Fruit fly (Drosophila melanogaster): ENCODE data around the gene RpL17.

Gene RpL17

dm6 chrX:6719968-6720367, 24.1 kb downstream of the RpL17 start (continued):
- no peak for TF ChIP-seq hkb (optimal IDR thresholded peaks at IDR 0.05)
- TF ChIP-seq hkb (GFP tag; IDR thresholded peaks at IDR 0.05) = peak; percentile 56
- TF ChIP-seq bcd (GFP tag; optimal IDR thresholded peaks at IDR 0.05) = no peak
- TF ChIP-seq Dref (GFP tag; IDR thresholded peaks at IDR 0.05) = no peak
- no peak for TF ChIP-seq NK7.1 (GFP tag; optimal IDR thresholded peaks at IDR 0.05)
- no peak for TF ChIP-seq CG10267 (tag; optimal IDR thresholded peaks at IDR 0.05)
- peak; percentile 45 for TF ChIP-seq CG10543 (GFP tag; optimal IDR thresholded peaks at IDR 0.05)
- no peak for TF ChIP-seq Ptx1 (GFP tag; IDR thresholded peaks at IDR 0.05)
- no peak for TF ChIP-seq ewg (GFP tag; optimal IDR thresholded peaks at IDR 0.05)
- no peak for TF ChIP-seq Lhr (GFP tag; optimal IDR thresholded peaks at IDR 0.05)
- TF ChIP-seq sug (tag; optimal IDR thresholded peaks at IDR 0.05) = peak; percentile 8
- TF ChIP-seq wor (GFP tag; IDR thresholded peaks at IDR 0.05) = no peak
- no peak for TF ChIP-seq CG17328 (GFP tag; IDR thresholded peaks at IDR 0.05)
- no peak for TF ChIP-seq D (optimal IDR thresholded peaks at IDR 0.05)
- no peak for TF ChIP-seq D (GFP tag; optimal IDR thresholded peaks at IDR 0.05)
- TF ChIP-seq E2f1 (GFP tag; IDR thresholded peaks at IDR 0.05) = no peak
- no peak for TF ChIP-seq gcm2 (GFP tag; optimal IDR thresholded peaks at IDR 0.05)
- no peak for TF ChIP-seq gro (GFP tag; optimal IDR thresholded peaks at IDR 0.05)
- 0 out of 3 replicates have a peak, but pooled peaks have one; percentile 30 for TF ChIP-seq CG11695 (GFP tag; IDR thresholded peaks at IDR 0.05)
- TF ChIP-seq CG2129 (GFP tag; IDR thresholded peaks at IDR 0.05; ENCODE audit: partially characterized antibody) = no peak
- TF ChIP-seq CG17829 (tag; optimal IDR thresholded peaks at IDR 0.05) = no peak
- TF ChIP-seq btn (GFP tag; optimal IDR thresholded peaks at IDR 0.05) = no peak
- no peak for TF ChIP-seq vnd (GFP tag; IDR thresholded peaks at IDR 0.05; ENCODE audit: partially characterized antibody)
- TF ChIP-seq GATAe (GFP tag; conservative IDR thresholded peaks at IDR 0.05) = no peak
- no peak for TF ChIP-seq CG6765 (GFP tag; optimal IDR thresholded peaks at IDR 0.05)
- no peak for TF ChIP-seq nau (GFP tag; optimal IDR thresholded peaks at IDR 0.05)
- TF ChIP-seq luna (GFP tag; optimal IDR thresholded peaks at IDR 0.05) = no peak
- TF ChIP-seq fru (optimal IDR thresholded peaks at IDR 0.05) = no peak
- TF ChIP-seq mirr (GFP tag; optimal IDR thresholded peaks at IDR 0.05) = no peak
- TF ChIP-seq CG12299 (tag; optimal IDR thresholded peaks at IDR 0.05) = no peak
- TF ChIP-seq CG14667 (GFP tag; IDR thresholded peaks at IDR 0.05) = no peak
- no peak for TF ChIP-seq CG10979 (tag; optimal IDR thresholded peaks at IDR 0.05)
- TF ChIP-seq BtbVII (GFP tag; optimal IDR thresholded peaks at IDR 0.05) = no peak
- no peak for TF ChIP-seq NC2α (GFP tag; optimal IDR thresholded peaks at IDR 0.05)
- peak; percentile 41; the same call in 1 of the 2 replicates for TF ChIP-seq stc (GFP tag; IDR thresholded peaks at IDR 0.05)
- peak; percentile 73 for TF ChIP-seq sens (GFP tag)
- TF ChIP-seq CG8359 (GFP tag; optimal IDR thresholded peaks at IDR 0.05; ENCODE audit: borderline replicate concordance) = no peak
- peak; percentile 45 for TF ChIP-seq CG2678 (tag; optimal IDR thresholded peaks at IDR 0.05)
- TF ChIP-seq danr (GFP tag; IDR thresholded peaks at IDR 0.05) = no peak
- peak in 1 of 2 experiments; percentile 30 for TF ChIP-seq bsh (GFP tag; optimal IDR thresholded peaks at IDR 0.05)
- no peak for TF ChIP-seq CG3163 (GFP tag; optimal IDR thresholded peaks at IDR 0.05)
- no peak for TF ChIP-seq gcm (GFP tag; optimal IDR thresholded peaks at IDR 0.05)
- TF ChIP-seq CG15073 (GFP tag; optimal IDR thresholded peaks at IDR 0.05) = no peak
- no peak for TF ChIP-seq shn (GFP tag; optimal IDR thresholded peaks at IDR 0.05)
- no peak for TF ChIP-seq CG17612 (GFP tag; IDR thresholded peaks at IDR 0.05)
- no peak for TF ChIP-seq crc (GFP tag; optimal IDR thresholded peaks at IDR 0.05)
- TF ChIP-seq Eip74EF (GFP tag; optimal IDR thresholded peaks at IDR 0.05) = no peak
- TF ChIP-seq CG31365 (tag; optimal IDR thresholded peaks at IDR 0.05) = no peak
- no peak for TF ChIP-seq CG6254 (GFP tag; optimal IDR thresholded peaks at IDR 0.05)
- no peak for TF ChIP-seq sr (GFP tag; IDR thresholded peaks at IDR 0.05)
- peak; percentile 39 for TF ChIP-seq Fer1 (GFP tag; optimal IDR thresholded peaks at IDR 0.05)
- no peak for TF ChIP-seq ash1 (GFP tag; optimal IDR thresholded peaks at IDR 0.05)
- no peak for TF ChIP-seq slp2 (GFP tag; optimal IDR thresholded peaks at IDR 0.05)

Data from whole organism, embryonic.